Worm (Caenorhabditis elegans) whole organism, L3 larva: Measurements from ENCODE around the gene oac-30.

ENCODE experiments used
- aly-2 ChIP-seq: fragments of 150-350 bp; optimal IDR thresholded peaks from 2 replicates; lab custom pipeline; 2014; ENCODE audit warnings: missing biosample characterization, missing genetic modification characterization
- daf-12 ChIP-seq: fragments of 150-350 bp; optimal IDR thresholded peaks from 2 replicates; lab custom pipeline; 2014; ENCODE audit warnings: missing biosample characterization, missing genetic modification reagents, missing genetic modification characterization
- egl-27 ChIP-seq: sonication (generic microtip); optimal IDR thresholded peaks from 4 replicates; lab custom pipeline; 2017; ENCODE audit warnings: missing biosample characterization, missing genetic modification reagents, missing genetic modification characterization
- fos-1 ChIP-seq: fragments of 150-350 bp; optimal IDR thresholded peaks from 2 replicates; lab custom pipeline; 2014; ENCODE audit warnings: missing biosample characterization, missing genetic modification characterization
- lin-15B ChIP-seq: fragments of 150-350 bp; optimal IDR thresholded peaks from 2 replicates; lab custom pipeline; 2014; ENCODE audit warnings: missing biosample characterization, missing genetic modification characterization
- nhr-76 ChIP-seq: fragments of 150-350 bp; sonication (generic microtip); optimal IDR thresholded peaks from 5 replicates; lab custom pipeline; 2014; ENCODE audit warnings: missing biosample characterization, missing genetic modification characterization
- nhr-77 ChIP-seq: fragments of 150-350 bp; optimal IDR thresholded peaks from 2 replicates; lab custom pipeline; 2014; ENCODE audit warnings: missing biosample characterization, missing genetic modification characterization
- pqm-1 ChIP-seq: fragments of 150-350 bp; optimal IDR thresholded peaks from 2 replicates; lab custom pipeline; 2017; ENCODE audit warnings: missing biosample characterization, missing genetic modification characterization, inconsistent platforms

DNA sequence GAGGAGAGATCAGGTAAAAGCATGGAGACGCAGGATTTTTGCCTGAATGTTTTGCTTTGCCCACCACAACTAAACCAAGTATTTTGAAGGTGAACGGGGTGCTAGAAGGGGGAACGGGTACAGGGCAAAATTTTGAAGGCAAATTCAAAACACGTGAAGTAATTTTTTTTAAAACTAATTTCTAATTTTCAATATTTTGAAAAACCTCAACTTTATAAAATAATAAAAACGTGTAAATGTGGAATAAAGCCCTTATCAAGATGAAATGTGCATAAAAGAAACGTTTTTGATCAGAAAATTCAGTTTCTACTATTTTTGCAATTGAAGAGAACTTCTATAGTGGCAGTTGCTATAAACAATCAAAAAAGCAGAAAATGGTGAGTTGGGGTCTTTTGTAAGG is 11.1 kb downstream of the oac-30 start, which contains the start of gene clec-119:
- TF ChIP-seq nhr-76 (tag; lab: Kevin White, UChicago) (no peak), lin-15B (tag; lab: Kevin White, UChicago) (no peak), pqm-1 (tag; lab: Kevin White, UChicago) (no peak), nhr-77 (tag; lab: Kevin White, UChicago) (no peak), daf-12 (tag; lab: Kevin White, UChicago) (no peak), egl-27 (tag; lab: Kevin White, UChicago) (no peak), aly-2 (tag; lab: Kevin White, UChicago) (no peak), fos-1 (tag; lab: Kevin White, UChicago) (no peak)
